Fruit fly (Drosophila melanogaster): ENCODE data around the gene CCT6.

CCT6 gene

dm6 chrX:15712409-15712808, 34.0 kb upstream of the CCT6 start, which contains the start of gene HUWE1 (continued):
- TF ChIP-seq en (GFP tag; optimal IDR thresholded peaks at IDR 0.05) (no peak), Dbx (GFP tag; IDR thresholded peaks at IDR 0.05) (peak; percentile 32; the same call in 1 of the 3 replicates), phol (tag; optimal IDR thresholded peaks at IDR 0.05) (peak; percentile 58), org-1 (GFP tag; optimal IDR thresholded peaks at IDR 0.05) (no peak), CG10959 (GFP tag; IDR thresholded peaks at IDR 0.05) (no peak), CG43689 (GFP tag; IDR thresholded peaks at IDR 0.05) (no peak), CG12744 (GFP tag; optimal IDR thresholded peaks at IDR 0.05) (no peak), B-H2 (GFP tag; optimal IDR thresholded peaks at IDR 0.05) (no peak), MBD-R2 (GFP tag; IDR thresholded peaks at IDR 0.05) (peak; percentile 56), CG12104 (GFP tag; optimal IDR thresholded peaks at IDR 0.05) (no peak), row (GFP tag; IDR thresholded peaks at IDR 0.05) (peak; percentile 71), CG5180 (GFP tag; optimal IDR thresholded peaks at IDR 0.05) (no peak), CG6683 (GFP tag; optimal IDR thresholded peaks at IDR 0.05) (no peak), Rfx (GFP tag; IDR thresholded peaks at IDR 0.05) (peak; percentile 58), H15 (GFP tag; IDR thresholded peaks at IDR 0.05) (no peak), Med (GFP tag) (peak; percentile 87), CG7372 (GFP tag; IDR thresholded peaks at IDR 0.05) (no peak), sr (GFP tag; IDR thresholded peaks at IDR 0.05) (no peak), cato (GFP tag; optimal IDR thresholded peaks at IDR 0.05; ENCODE audit: borderline replicate concordance) (no peak), kah (GFP tag; optimal IDR thresholded peaks at IDR 0.05) (no peak), gsb (GFP tag; IDR thresholded peaks at IDR 0.05) (no peak), CG7987 (GFP tag; optimal IDR thresholded peaks at IDR 0.05) (peak; percentile 27), sima (GFP tag; optimal IDR thresholded peaks at IDR 0.05) (no peak), Lim3 (GFP tag; IDR thresholded peaks at IDR 0.05) (no peak), Doc2 (GFP tag; IDR thresholded peaks at IDR 0.05) (no peak), CG9609 (GFP tag; optimal IDR thresholded peaks at IDR 0.05) (peak; percentile 10), CG14667 (GFP tag; IDR thresholded peaks at IDR 0.05) (no peak), crp (GFP tag; optimal IDR thresholded peaks at IDR 0.05) (peak in 1 of 2 experiments; percentile 29), Dp (GFP tag; optimal IDR thresholded peaks at IDR 0.05) (peak; percentile 68), Hey (tag; optimal IDR thresholded peaks at IDR 0.05) (no peak), CG13424 (tag; optimal IDR thresholded peaks at IDR 0.05) (no peak), vfl (GFP tag; optimal IDR thresholded peaks at IDR 0.05) (no peak), sd (tag; optimal IDR thresholded peaks at IDR 0.05) (no peak), Tbp (GFP tag; optimal IDR thresholded peaks at IDR 0.05) (no peak), gce (GFP tag; IDR thresholded peaks at IDR 0.05) (no peak), pfk (GFP tag; optimal IDR thresholded peaks at IDR 0.05) (no peak), HLH3B (GFP tag; IDR thresholded peaks at IDR 0.05) (no peak), Hr3 (GFP tag; optimal IDR thresholded peaks at IDR 0.05) (no peak), D (optimal IDR thresholded peaks at IDR 0.05) (no peak), D (GFP tag; optimal IDR thresholded peaks at IDR 0.05) (no peak), CG33557 (GFP tag; optimal IDR thresholded peaks at IDR 0.05) (peak; percentile 5), klu (GFP tag; IDR thresholded peaks at IDR 0.05) (no peak), HLH54F (GFP tag; optimal IDR thresholded peaks at IDR 0.05) (peak; percentile 34), CG8290 (GFP tag; optimal IDR thresholded peaks at IDR 0.05) (no peak), CG8290 (tag; optimal IDR thresholded peaks at IDR 0.05) (no peak), CG17612 (GFP tag; IDR thresholded peaks at IDR 0.05) (no peak), hkb (optimal IDR thresholded peaks at IDR 0.05) (no peak), hkb (GFP tag; IDR thresholded peaks at IDR 0.05) (no peak), Max (GFP tag; optimal IDR thresholded peaks at IDR 0.05) (peak; percentile 29), CG1603 (tag; optimal IDR thresholded peaks at IDR 0.05) (no peak), CG11696 (GFP tag; IDR thresholded peaks at IDR 0.05) (no peak), wdn (GFP tag; IDR thresholded peaks at IDR 0.05) (no peak), chinmo (GFP tag; IDR thresholded peaks at IDR 0.05; ENCODE audit: partially characterized antibody) (peak; percentile 88; the same call in 3 of the 4 replicates), fd102C (GFP tag; optimal IDR thresholded peaks at IDR 0.05) (no peak)

Data from whole organism, embryonic.